Worm (Caenorhabditis elegans) whole organism, L4 larva: ENCODE measurements around the gene T06D4.1.
A peak's percentile ranks its signal among the peaks of the same experiment; 100 is the strongest.

Experiments
- F26F4.8 ChIP-seq: fragments of 200-800 bp; sonication (Bioruptor generic); conservative IDR thresholded peaks from 2 replicates; pipeline ENCODE4 v1.3.6; 2022; ENCODE audit warnings: missing genetic modification characterization, missing compliant biosample characterization
- T20F7.1 ChIP-seq: fragments of 200-800 bp; sonication (Bioruptor generic); optimal IDR thresholded peaks from 2 replicates; lab custom pipeline; 2018; ENCODE audit warnings: mild to moderate bottlenecking, missing genetic modification characterization, missing compliant biosample characterization
- Y105C5A.15 ChIP-seq: fragments of 200-800 bp; sonication (Bioruptor generic); IDR thresholded peaks from 2 replicates; pipeline ENCODE4 v1.3.6; 2022; ENCODE audit warnings: missing genetic modification characterization, missing compliant biosample characterization
- Y75B8A.6 ChIP-seq: fragments of 200-800 bp; sonication (Bioruptor generic); IDR thresholded peaks from 2 replicates; pipeline ENCODE4 v1.3.6; 2022; ENCODE audit warnings: missing genetic modification reagents, missing genetic modification characterization, missing compliant biosample characterization
- aha-1 ChIP-seq: fragments of 150-350 bp; peaks from one replicate; lab custom pipeline; 2014; ENCODE audit warnings: missing biosample characterization, missing genetic modification characterization
- arid-1 ChIP-seq: fragments of 200-800 bp; sonication (Bioruptor generic); conservative IDR thresholded peaks from 2 replicates; pipeline ENCODE4 v1.3.6; 2022; ENCODE audit warnings: missing genetic modification reagents, missing genetic modification characterization, missing compliant biosample characterization
- ceh-28 ChIP-seq: fragments of 150-350 bp; optimal IDR thresholded peaks from 2 replicates; lab custom pipeline; 2014; ENCODE audit warnings: missing biosample characterization, missing genetic modification reagents, missing genetic modification characterization
- ces-1 ChIP-seq: fragments of 150-350 bp; sonication (generic microtip); optimal IDR thresholded peaks from 4 replicates; lab custom pipeline; 2014; ENCODE audit warnings: missing biosample characterization, missing genetic modification reagents, missing genetic modification characterization
- cey-2 ChIP-seq: sonication (generic microtip); optimal IDR thresholded peaks from 3 replicates; lab custom pipeline; 2017; ENCODE audit warnings: missing genetic modification characterization, mild to moderate bottlenecking, missing compliant biosample characterization, antibody characterized with exemption, borderline replicate concordance; ENCODE audit not compliant: insufficient read depth
- daf-12 ChIP-seq: fragments of 150-350 bp; optimal IDR thresholded peaks from 2 replicates; lab custom pipeline; 2014; ENCODE audit warnings: missing biosample characterization, missing genetic modification reagents, missing genetic modification characterization
- daf-19 ChIP-seq: fragments of 200-800 bp; sonication (Bioruptor generic); conservative IDR thresholded peaks from 2 replicates; pipeline ENCODE4 v1.3.6; 2022; ENCODE audit warnings: missing genetic modification characterization, missing compliant biosample characterization
- dmd-9 ChIP-seq: fragments of 200-800 bp; sonication (Bioruptor generic); IDR thresholded peaks from 2 replicates; pipeline ENCODE4 v1.3.6; 2022; ENCODE audit warnings: missing genetic modification reagents, missing genetic modification characterization, missing compliant biosample characterization
- hmg-1.1 ChIP-seq: fragments of 200-800 bp; sonication (Bioruptor generic); IDR thresholded peaks from 2 replicates; pipeline ENCODE4 v1.3.6; 2022; ENCODE audit warnings: missing genetic modification reagents, missing genetic modification characterization, missing compliant biosample characterization
- lin-1 ChIP-seq: fragments of 200-800 bp; sonication (Bioruptor generic); IDR thresholded peaks from 2 replicates; pipeline ENCODE4 v1.3.6; 2022; ENCODE audit warnings: missing genetic modification reagents, missing genetic modification characterization, missing compliant biosample characterization
- lin-38 ChIP-seq: fragments of 200-800 bp; sonication (Bioruptor generic); IDR thresholded peaks from 2 replicates; pipeline ENCODE4 v1.3.6; 2022; ENCODE audit warnings: missing genetic modification reagents, missing genetic modification characterization, missing compliant biosample characterization
- madf-5 ChIP-seq, 2 experiments: fragments of 200-800 bp; sonication (Bioruptor generic); IDR thresholded peaks; 2 replicates each; pipeline ENCODE4 v1.3.6; 2022; ENCODE audit warnings: missing compliant biosample characterization in 2 of 2, missing genetic modification characterization in 2 of 2
- mep-1 ChIP-seq: fragments of 150-350 bp; sonication (generic microtip); optimal IDR thresholded peaks from 3 replicates; lab custom pipeline; 2014; ENCODE audit warnings: missing biosample characterization, missing genetic modification characterization
- nhr-25 ChIP-seq: sonication (generic microtip); optimal IDR thresholded peaks from 2 replicates; lab custom pipeline; 2017; ENCODE audit warnings: missing genetic modification characterization, mild to moderate bottlenecking, missing compliant biosample characterization, antibody characterized with exemption, moderate library complexity, borderline replicate concordance; ENCODE audit not compliant: insufficient read depth
- nhr-41 ChIP-seq: fragments of 200-800 bp; sonication (Bioruptor generic); IDR thresholded peaks from 2 replicates; pipeline ENCODE4 v1.3.6; 2022; ENCODE audit warnings: missing genetic modification reagents, missing genetic modification characterization, missing compliant biosample characterization
- nhr-42 ChIP-seq: fragments of 200-800 bp; sonication (Bioruptor generic); IDR thresholded peaks from 2 replicates; pipeline ENCODE4 v1.3.6; 2022; ENCODE audit warnings: missing genetic modification characterization, missing compliant biosample characterization
- nhr-48 ChIP-seq: sonication (generic microtip); optimal IDR thresholded peaks from 2 replicates; lab custom pipeline; 2016; ENCODE audit warnings: mild to moderate bottlenecking, missing genetic modification characterization, missing compliant biosample characterization
- nhr-76 ChIP-seq: fragments of 150-350 bp; optimal IDR thresholded peaks from 2 replicates; lab custom pipeline; 2014; ENCODE audit warnings: missing biosample characterization, missing genetic modification characterization
- nhr-77 ChIP-seq: fragments of 150-350 bp; optimal IDR thresholded peaks from 2 replicates; lab custom pipeline; 2014; ENCODE audit warnings: missing biosample characterization, missing genetic modification characterization
- pha-4 ChIP-seq, 2 experiments: fragments of 150-350 bp in 1 of 2; fragments of 200-800 bp in 1 of 2; sonication (Bioruptor generic) in 1 of 2; IDR thresholded peaks in 1 of 2; optimal IDR thresholded peaks in 1 of 2; 2 replicates each; pipeline versions ENCODE4 v1.3.6 to Lab custom; 2014 to 2022; ENCODE audit warnings: missing genetic modification characterization in 2 of 2, missing genetic modification reagents in 2 of 2, missing biosample characterization in 1 of 2, missing compliant biosample characterization in 1 of 2
- pqm-1 ChIP-seq: sonication (generic microtip); optimal IDR thresholded peaks from 2 replicates; lab custom pipeline; 2017; ENCODE audit warnings: missing biosample characterization, missing genetic modification characterization
- rbr-2 ChIP-seq: sonication (generic microtip); optimal IDR thresholded peaks from 2 replicates; lab custom pipeline; 2016; ENCODE audit warnings: missing genotype, missing genetic modification characterization, missing compliant biosample characterization
- set-16 ChIP-seq: fragments of 200-800 bp; sonication (Bioruptor generic); IDR thresholded peaks from 2 replicates; pipeline ENCODE4 v1.3.6; 2022; ENCODE audit warnings: missing genetic modification reagents, missing genetic modification characterization, missing compliant biosample characterization
- spr-3 ChIP-seq: fragments of 200-800 bp; sonication (Bioruptor generic); optimal IDR thresholded peaks from 2 replicates; lab custom pipeline; 2018; ENCODE audit warnings: mild to moderate bottlenecking, missing genetic modification characterization, missing compliant biosample characterization
- unc-39 ChIP-seq: sonication (generic microtip); optimal IDR thresholded peaks from 2 replicates; lab custom pipeline; 2017; ENCODE audit warnings: missing biosample characterization, missing genetic modification characterization
- zfp-3 ChIP-seq: fragments of 200-800 bp; sonication (Bioruptor generic); conservative IDR thresholded peaks from 2 replicates; pipeline ENCODE4 v1.3.6; 2022; ENCODE audit warnings: missing genetic modification reagents, missing genetic modification characterization, missing compliant biosample characterization
- zip-11 ChIP-seq: fragments of 200-800 bp; sonication (Bioruptor generic); IDR thresholded peaks from 2 replicates; pipeline ENCODE4 v1.3.6; 2022; ENCODE audit warnings: missing genetic modification characterization, missing compliant biosample characterization

T06D4.1 gene

ce11 chrII:3340251-3340650 lies 41.4 kb upstream of the T06D4.1 start, which contains the start of gene F14D2.5:
Gene F14D2.5, plus strand, starts transcription at chrII:3340551.
- no peak for TF ChIP-seq zip-11 (GFP tag; lab: Robert Waterston, UW)
- no peak for TF ChIP-seq lin-1 (GFP tag; lab: Robert Waterston, UW)
- no peak for TF ChIP-seq madf-5 (GFP tag; IDR thresholded peaks at IDR 0.05; lab: Robert Waterston, UW)
- TF ChIP-seq Y75B8A.6, result no peak

- TF ChIP-seq set-16 (GFP tag; lab: Robert Waterston, UW) (peak; percentile 87), daf-19 (GFP tag; lab: Robert Waterston, UW) (no peak)
Measured at ce11 chrII:3340818-3341217, 40.8 kb upstream of the T06D4.1 start.

ce11 chrII:3341989-3342388 lies 39.6 kb upstream of the T06D4.1 start, which contains the start of gene F14D2.11:
Gene F14D2.11, minus strand, starts transcription at chrII:3342089.
- TF ChIP-seq hmg-1.1 (GFP tag; lab: Robert Waterston, UW), result no peak
- TF ChIP-seq pha-4 (GFP tag; IDR thresholded peaks at IDR 0.05; lab: Robert Waterston, UW), result no peak
- no peak for TF ChIP-seq pha-4 (tag; optimal IDR thresholded peaks at IDR 0.05; lab: Kevin White, UChicago)
- TF ChIP-seq T20F7.1, result no peak
- TF ChIP-seq nhr-77 (tag; lab: Kevin White, UChicago), result no peak
- no peak for TF ChIP-seq Y105C5A.15 (GFP tag; lab: Robert Waterston, UW)
- no peak for TF ChIP-seq nhr-48 (tag; lab: Kevin White, UChicago)
- TF ChIP-seq aha-1, result no peak
- no peak for TF ChIP-seq unc-39
- TF ChIP-seq daf-19 (GFP tag; lab: Robert Waterston, UW), result no peak
- no peak for TF ChIP-seq rbr-2 (tag; lab: Kevin White, UChicago)
- no peak for TF ChIP-seq lin-38
- no peak for TF ChIP-seq nhr-76 (tag; lab: Kevin White, UChicago)
- TF ChIP-seq spr-3 (GFP tag; lab: Kevin White, UChicago), result no peak
- TF ChIP-seq F26F4.8 (GFP tag; lab: Robert Waterston, UW), result no peak

- TF ChIP-seq spr-3 (GFP tag; lab: Kevin White, UChicago) (no peak), ceh-28 (tag; lab: Kevin White, UChicago) (peak; percentile 49)
- TF ChIP-seq, all 104 proteins: peak for 1
Measured at ce11 chrII:3343714-3344113, 37.9 kb upstream of the T06D4.1 start, which contains the start of gene F14D2.15. Gene F14D2.15, minus strand, starts transcription at chrII:3343814.

ce11 chrII:3344917-3345316 lies 36.7 kb upstream of the T06D4.1 start, which contains the start of gene bath-28:
Gene bath-28, minus strand, starts transcription at chrII:3344967.
- TF ChIP-seq dmd-9 (GFP tag; lab: Robert Waterston, UW) (no peak), mep-1 (tag; lab: Kevin White, UChicago) (no peak), zfp-3 (no peak), nhr-41 (GFP tag; lab: Robert Waterston, UW) (no peak), pqm-1 (tag; lab: Kevin White, UChicago) (no peak), nhr-25 (tag; lab: Kevin White, UChicago) (no peak), spr-3 (GFP tag; lab: Kevin White, UChicago) (no peak), arid-1 (no peak), daf-12 (tag; lab: Kevin White, UChicago) (no peak), nhr-42 (GFP tag; lab: Robert Waterston, UW) (no peak), cey-2 (tag; lab: Kevin White, UChicago) (no peak)

- TF ChIP-seq lin-38, result 0 out of 2 replicates have a peak, but pooled peaks have one; percentile 12
- no peak for TF ChIP-seq ces-1
- TF ChIP-seq F26F4.8 (GFP tag; lab: Robert Waterston, UW), result no peak
- no peak for TF ChIP-seq nhr-48 (tag; lab: Kevin White, UChicago)
- TF ChIP-seq daf-19 (GFP tag; lab: Robert Waterston, UW), result no peak
Measured at ce11 chrII:3346328-3346780, 35.3 kb upstream of the T06D4.1 start, which contains the start of gene bath-30. Gene bath-30, minus strand, starts transcription at chrII:3346378.
